Fruit fly (Drosophila melanogaster): ENCODE measurements around the gene Usp7.

Usp7 gene

DNA sequence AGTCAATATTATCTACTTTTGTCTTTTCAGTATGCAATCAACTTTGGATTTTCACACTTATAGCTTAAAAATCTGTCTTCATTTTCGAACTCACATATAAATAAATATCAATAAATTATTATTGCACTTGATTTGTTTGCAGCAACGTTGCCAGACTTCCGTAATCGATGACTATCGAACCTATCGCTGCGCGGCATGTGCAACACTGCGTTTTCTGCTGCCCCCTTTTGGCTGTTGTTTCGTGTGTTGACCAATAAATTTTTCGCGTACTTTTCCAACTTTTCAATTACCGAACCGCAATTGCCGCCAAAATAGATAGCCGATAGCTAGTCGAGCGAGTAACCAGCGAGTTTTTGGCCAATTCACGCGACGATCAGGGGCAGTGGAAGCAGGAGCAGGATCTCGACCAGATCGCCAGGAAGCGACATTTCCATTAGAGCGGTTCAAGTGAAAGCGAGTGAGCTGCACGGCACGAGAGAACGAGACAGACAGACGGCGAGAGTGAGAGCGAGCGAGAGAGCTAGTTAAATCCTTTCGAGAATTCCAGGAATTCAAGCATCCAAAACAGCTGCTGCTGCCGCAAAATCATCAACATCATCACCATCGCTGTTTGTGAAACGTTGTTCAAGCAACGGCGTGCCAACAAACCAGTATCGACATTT lies 10.3 kb downstream of the Usp7 start, which contains the start of gene Lsm12a:
Gene Lsm12a, plus strand, starts transcription at position 201 of the 662 bp plus-strand sequence.
- peak in 1 of 2 experiments; percentile 40 for TF ChIP-seq CTCF (optimal IDR thresholded peaks at IDR 0.05)
- no peak for TF ChIP-seq CG8478 (optimal IDR thresholded peaks at IDR 0.05)

DNA sequence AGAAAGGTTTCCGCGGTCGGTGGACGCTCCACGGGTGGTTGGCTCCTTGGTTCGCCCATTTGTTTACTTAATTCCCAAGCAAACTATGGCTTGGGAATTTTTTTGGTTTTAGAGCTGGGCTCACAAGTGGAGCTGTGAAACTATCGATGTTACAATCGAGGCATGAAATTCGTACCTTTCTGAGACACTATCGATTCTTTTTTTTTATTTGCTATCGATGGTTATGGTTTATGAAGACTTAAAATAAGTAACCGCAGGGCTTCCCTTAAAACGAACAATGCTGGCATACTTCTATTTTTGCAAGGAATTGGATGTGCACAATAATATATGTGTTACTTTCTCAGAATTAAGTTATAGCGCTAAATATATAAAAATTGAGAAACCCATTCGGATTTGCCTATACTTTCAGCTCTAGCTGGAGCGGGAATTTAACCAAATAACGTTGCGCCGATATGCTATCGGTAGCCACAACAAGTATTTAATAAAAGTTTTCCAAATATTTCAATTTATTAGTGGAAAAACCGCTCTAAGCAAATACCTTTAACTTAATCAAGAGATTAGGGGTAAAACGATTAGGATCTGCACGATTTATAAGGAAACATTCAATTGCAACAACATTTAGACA lies 10.9 kb downstream of the Usp7 start, which contains the start of gene Chrac-16:
Gene Chrac-16, minus strand, starts transcription at position 147 of the 625 bp plus-strand sequence.
- TF ChIP-seq CG8478 (optimal IDR thresholded peaks at IDR 0.05) (no peak), CTCF (optimal IDR thresholded peaks at IDR 0.05) (no peak)

DNA sequence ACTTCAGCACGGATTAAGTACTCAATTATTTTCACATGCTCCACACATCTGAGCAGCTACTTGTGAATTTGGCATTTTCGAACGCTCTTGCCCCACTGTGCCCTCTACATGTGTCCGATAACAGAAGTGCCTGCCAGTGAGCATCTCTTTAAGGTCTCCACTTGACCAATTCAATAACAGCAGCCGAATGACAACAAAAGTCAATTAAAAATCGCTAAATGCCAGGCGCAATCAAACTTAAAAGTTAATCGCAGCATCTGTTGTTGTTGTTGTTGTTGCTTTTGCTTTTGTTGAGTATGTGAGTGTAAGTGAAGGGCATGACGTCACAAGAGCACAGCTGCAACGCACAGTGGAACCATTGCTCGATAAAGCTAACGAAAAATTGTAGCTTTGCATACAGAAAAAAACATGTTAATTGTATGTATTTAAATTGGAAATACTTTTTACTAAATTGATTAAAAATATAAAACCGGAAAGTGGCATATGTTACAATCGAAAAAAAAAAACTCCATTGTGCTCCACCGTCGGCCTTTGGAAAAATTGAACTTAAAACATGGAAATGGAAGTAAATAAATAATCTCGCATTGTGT lies 13.9 kb downstream of the Usp7 start:
- TF ChIP-seq CTCF (optimal IDR thresholded peaks at IDR 0.05), result no peak
- no peak for TF ChIP-seq CG8478 (optimal IDR thresholded peaks at IDR 0.05)

DNA sequence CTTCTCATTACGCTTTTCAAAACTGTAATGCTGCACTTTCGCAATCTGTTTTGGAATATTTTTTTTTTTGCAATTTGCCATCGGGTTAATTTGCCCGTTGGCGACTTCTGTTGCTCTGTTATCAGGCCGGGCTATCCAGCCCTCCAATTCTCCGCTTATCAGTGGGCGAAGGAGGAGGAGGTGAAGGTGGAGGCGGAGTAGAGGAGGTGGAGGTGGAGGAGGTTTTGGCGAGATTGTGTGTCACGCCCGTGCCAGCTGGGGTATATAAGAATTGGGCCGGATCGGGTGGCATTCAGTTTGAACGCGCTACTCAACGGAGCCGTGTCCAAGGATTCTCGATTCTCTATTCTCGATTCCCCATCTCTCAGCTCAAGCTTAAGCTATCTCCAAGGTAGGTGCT lies 14.7 kb downstream of the Usp7 start:
- TF ChIP-seq CG8478 (optimal IDR thresholded peaks at IDR 0.05) (no peak), CTCF (optimal IDR thresholded peaks at IDR 0.05) (no peak)

DNA sequence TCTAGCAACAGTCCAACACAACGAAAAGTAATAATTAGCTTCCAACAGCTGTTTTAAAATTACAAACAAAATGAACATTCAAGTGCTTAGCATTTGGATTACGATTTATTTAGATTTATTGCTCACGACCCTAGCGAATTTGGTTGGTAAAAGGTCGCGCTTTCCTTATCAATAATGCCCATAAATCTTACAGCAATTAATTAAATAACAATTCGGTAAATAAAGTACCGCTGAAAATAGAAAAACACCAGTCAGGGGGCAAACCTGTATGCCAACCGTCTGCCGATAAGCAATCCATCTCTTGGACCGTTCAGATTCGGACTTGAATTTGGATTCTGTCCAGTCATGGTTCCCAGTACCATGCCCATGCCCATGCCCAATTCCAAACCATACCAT lies 15.7 kb downstream of the Usp7 start:
- TF ChIP-seq CTCF (optimal IDR thresholded peaks at IDR 0.05) (no peak), CG8478 (optimal IDR thresholded peaks at IDR 0.05) (no peak)

DNA sequence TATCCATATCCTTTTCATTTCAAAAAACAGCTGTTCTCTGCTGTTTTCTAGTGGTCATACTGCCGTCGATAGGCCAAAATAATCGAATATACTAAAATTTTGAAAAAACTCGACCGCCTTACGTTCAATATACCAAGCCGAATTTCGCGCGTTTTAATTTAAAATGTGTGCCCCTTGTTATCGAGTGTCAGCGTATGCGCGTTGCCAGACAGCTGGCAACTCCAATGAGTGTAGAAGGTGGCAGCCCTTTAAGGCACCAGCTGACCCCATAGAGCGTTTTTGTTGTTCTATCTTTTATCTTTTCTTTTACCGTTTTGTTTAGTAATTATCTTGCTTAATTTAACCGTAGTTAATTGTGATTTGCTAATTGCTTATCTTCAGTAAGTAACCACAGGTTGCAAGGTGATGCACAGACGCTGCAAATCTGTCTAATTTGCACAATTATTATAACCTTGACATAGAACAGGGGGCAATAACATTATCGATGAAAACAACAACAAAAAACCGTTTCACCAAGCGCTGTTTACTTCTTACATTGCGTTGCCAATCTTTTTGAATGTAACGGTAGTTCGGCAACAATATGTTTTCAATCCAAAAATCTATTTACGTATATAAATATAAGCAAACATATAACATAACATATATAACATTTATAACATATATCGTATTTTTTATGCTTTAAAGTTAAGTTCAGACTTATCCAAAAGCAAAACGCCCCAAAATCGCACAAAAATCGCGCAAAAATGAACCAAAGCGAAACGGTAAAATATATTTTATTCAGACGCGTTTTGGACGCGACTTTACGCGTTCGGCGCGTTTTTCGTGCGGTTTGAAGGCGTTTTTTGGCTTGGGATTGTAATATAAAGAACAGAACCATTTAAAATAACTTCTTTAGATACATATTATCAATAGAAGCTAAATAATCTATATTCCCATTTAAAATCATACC lies 16.4 kb downstream of the Usp7 start, which contains the start of the genes CG1492 and regucalcin:
Gene CG1492, minus strand, starts transcription at position 63 of the 949 bp plus-strand sequence.
Gene regucalcin, plus strand, starts transcription at position 229 of the 949 bp plus-strand sequence.
- TF ChIP-seq CG8478 (optimal IDR thresholded peaks at IDR 0.05) (no peak), CTCF (optimal IDR thresholded peaks at IDR 0.05) (peak; percentile 50 to 54)

DNA sequence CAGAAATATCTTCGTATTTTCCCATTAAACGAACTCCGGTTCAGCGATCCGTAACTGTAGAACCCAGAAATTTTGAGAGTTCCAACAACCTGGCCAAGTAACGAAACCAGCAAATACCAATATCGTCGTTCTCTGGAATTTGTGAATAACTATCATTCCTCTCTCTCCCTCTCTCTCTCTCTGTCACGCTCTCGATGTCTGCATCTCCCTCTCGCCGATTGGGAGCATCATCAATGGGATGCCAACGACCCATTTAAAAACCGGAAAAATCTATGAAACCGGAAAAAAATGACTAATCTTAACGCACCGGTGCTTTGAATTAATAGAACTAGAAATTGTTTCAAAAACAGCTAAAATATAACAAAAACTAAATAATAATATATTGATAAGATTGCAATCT lies 21.2 kb downstream of the Usp7 start:
- TF ChIP-seq CTCF (optimal IDR thresholded peaks at IDR 0.05), result no peak
- no peak for TF ChIP-seq CG8478 (optimal IDR thresholded peaks at IDR 0.05)

DNA sequence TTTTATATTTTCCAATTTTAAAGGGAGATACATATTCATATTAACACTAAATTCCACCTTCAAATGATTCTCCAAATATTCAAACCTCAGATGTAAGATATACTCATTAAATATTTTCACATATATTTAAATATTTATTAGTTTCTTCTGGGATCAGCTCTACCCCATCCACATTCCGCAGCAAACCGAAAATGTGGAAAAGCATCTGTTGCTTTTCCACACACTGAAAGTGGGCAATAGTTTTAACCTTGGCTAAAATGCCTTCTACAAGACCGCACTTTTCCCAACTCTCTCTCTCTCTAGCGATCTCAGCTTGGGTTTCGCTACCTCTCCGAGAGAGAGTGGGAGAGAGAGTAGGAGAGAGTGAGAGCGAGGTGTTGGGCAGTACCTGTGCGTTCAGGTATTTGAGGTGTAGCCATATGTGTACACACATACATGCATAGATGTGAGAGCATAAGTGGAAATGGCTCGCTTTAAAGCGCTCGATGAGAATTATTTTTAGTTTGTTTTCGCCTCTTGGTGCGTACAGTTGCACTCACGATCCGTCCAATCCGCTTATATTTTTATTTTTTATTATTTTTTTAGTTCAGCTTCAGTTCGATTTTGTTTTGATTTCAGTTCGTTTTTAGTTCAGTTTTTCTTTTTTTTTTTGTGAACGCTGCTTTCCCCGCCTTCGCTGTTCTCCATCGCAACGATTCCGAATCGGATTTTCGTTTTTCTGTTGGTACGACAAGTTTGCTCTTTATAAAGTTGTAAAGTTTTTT lies 22.0 kb downstream of the Usp7 start, which contains the start of gene CG1806:
Gene CG1806, plus strand, starts transcription at position 499 of the 764 bp plus-strand sequence.
- TF ChIP-seq CTCF (optimal IDR thresholded peaks at IDR 0.05) (no peak), CG8478 (optimal IDR thresholded peaks at IDR 0.05) (no peak)

DNA sequence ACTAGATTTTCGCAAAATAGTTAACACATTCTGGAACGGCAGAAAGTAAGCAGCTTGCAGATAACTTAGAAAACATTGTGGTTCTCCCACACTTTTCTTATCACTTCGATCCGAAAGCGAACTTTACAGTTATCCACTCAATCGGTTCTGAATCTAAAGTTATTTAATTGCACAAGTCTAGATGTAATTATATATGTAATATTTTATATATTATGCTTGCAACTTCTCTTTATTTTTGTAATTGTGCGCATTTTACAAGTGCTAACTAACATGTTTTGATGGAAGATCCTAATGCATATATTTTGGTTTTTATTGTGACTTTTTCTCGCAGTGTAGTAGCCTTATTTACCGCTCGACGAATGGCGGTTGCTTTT lies 24.4 kb downstream of the Usp7 start:
- TF ChIP-seq CTCF (optimal IDR thresholded peaks at IDR 0.05) (no peak), CG8478 (optimal IDR thresholded peaks at IDR 0.05) (no peak)

DNA sequence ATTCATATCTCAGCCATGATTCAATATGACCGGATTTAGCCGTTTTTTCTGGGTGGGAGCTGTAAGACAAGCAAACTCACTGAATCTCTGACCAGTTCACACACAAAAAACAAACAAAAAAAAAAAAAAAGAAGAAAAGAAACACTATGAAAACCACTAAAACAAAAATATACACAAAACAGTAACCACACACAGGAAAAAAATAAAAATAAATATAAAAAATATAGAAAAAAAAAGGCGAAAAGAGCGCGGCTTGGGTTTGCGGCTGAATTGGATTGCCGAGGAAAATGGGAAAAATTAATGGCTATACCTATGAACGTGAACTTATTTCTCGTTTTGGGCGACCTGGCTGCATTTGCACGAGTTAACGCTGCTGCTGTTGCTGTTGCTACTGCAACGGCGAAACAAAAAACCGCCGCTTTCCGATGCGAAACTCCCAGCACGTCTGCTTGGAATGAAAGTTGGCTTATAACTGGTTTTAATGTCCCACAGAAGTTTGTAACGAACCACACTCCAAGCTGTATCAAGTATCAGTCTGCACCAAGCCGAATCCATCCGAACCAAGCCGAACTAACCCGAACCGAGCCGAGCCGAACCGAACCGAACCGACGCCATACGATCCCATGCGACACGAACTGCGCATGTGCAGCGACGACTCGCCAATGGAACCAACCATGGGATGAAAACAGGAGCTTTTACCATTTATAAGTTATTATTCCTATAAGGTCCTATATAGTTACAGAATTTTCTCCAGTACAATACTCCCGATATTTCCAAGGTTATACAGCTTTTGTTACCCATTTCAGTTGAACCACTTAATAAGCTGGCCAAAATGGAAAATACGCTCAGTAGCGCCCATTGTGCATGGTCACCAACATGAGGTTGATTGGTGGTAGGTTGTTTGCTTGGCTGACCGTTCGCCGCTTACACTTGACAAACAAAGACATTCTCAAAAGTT lies 25.1 kb downstream of the Usp7 start, which contains the start of gene fw:
Gene fw, minus strand, starts transcription at position 478 of the 958 bp plus-strand sequence.
- TF ChIP-seq CTCF (optimal IDR thresholded peaks at IDR 0.05) (no peak), CG8478 (optimal IDR thresholded peaks at IDR 0.05) (no peak)

DNA sequence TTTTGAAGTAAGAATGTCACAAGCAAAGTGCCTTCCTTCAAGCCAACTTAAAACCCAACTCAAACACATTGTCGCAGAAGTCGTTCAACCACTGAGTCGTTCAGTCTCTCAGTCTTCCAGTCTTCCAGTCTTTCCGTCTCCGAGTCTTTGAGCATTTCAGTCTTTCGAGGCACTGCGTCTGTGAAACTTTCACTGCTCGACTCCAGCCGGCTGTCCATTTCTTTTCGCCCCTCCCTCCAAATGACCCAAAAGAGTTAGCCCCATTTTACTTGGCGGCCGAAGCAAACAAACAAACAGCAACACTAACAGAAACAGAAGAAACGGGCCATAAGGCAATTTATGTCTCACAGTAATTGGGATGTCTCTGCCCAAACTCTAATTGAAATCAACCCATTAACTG lies 27.8 kb downstream of the Usp7 start:
- no peak for TF ChIP-seq CG8478 (optimal IDR thresholded peaks at IDR 0.05)
- no peak for TF ChIP-seq CTCF (optimal IDR thresholded peaks at IDR 0.05)

DNA sequence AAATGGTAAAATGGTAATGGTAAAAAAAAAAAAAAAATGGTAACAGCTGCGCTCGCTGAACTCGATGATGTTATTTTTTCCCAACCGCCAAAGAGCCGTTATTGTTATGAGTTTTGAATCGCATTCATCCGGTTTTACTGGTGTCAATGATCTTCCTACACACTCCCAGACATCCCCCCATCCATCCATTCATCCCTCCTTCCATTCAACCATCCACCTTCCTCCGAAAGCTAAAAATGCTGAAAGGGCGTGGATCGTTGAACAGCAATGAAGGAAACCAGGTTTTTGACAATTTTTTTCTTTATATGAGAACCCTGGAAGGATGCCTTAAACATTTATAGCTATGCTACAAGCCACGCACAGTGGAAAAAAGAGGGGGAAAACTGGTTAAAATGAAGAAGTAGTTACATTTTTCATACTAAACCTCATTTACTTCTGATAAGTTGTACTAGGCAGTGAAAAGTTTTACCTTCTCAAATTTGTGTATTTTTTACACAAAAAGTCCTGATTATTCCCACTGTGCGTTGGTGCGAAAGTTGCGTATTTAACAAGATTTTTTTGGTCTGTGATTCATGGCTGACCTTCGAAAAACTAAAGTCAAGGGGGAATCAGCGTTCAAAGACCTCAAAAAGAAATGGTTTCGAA lies 28.7 kb downstream of the Usp7 start:
- TF ChIP-seq CG8478 (optimal IDR thresholded peaks at IDR 0.05) (no peak), CTCF (optimal IDR thresholded peaks at IDR 0.05) (no peak)
